Worm (Caenorhabditis elegans): ENCODE data around the gene F37B4.15.

- no peak for TF ChIP-seq ceh-36 (tag; optimal IDR thresholded peaks at IDR 0.05)
- TF ChIP-seq flt-1 (GFP tag; IDR thresholded peaks at IDR 0.05) = no peak
- TF ChIP-seq B0310.2 (tag; optimal IDR thresholded peaks at IDR 0.05) = no peak
- TF ChIP-seq hmg-4 (GFP tag; optimal IDR thresholded peaks at IDR 0.05) = no peak
- TF ChIP-seq ceh-13 (GFP tag; optimal IDR thresholded peaks at IDR 0.05) = no peak
- no peak for TF ChIP-seq ama-1 (optimal IDR thresholded peaks at IDR 0.05)
Measured at ce11 chrV:2877509-2877908, 14.5 kb upstream of the F37B4.15 start, which contains the start of gene F37B4.10.
